Worm (Caenorhabditis elegans): ENCODE measurements around the gene sri-27.
"Not testable (repeated sequence)": the region's sequence is repeated elsewhere in the genome, so short reads cannot be mapped to it uniquely, and the experiment has no call there.

- not testable (repeated sequence) for TF ChIP-seq dao-5, him-1 (tag; optimal IDR thresholded peaks at IDR 0.05)
Measured at ce11 chrV:1692494-1692893, 33.0 kb upstream of the sri-27 start, which contains the start of gene Y46H3C.5.
